Comparison of ENCODE assay signal across 2 fruit fly cellular contexts in genomic region chr3R:26030562-26030961, dm6.
A peak's percentile ranks its signal among the peaks of the same experiment; 100 is the strongest.
TF ChIP-seq lines count a peak whose summit lies in the region.

No protein-coding gene starts in this region.

- TF ChIP-seq CTCF in whole organism, embryonic (GFP tag; optimal IDR thresholded peaks at IDR 0.05; lab: Kevin White, UChicago), result no peak

TF ChIP-seq in whole organism, embryonic, 481 proteins besides CTCF, POLR2A, EP300 and RAD21 (continues in another document):
- TF ChIP-seq CG3838 (GFP tag; optimal IDR thresholded peaks at IDR 0.05; lab: Kevin White, UChicago) (no peak), Hand (GFP tag; optimal IDR thresholded peaks at IDR 0.05; lab: Kevin White, UChicago) (no peak), gcm (GFP tag; optimal IDR thresholded peaks at IDR 0.05; lab: Kevin White, UChicago) (peak; percentile 21), run (tag; optimal IDR thresholded peaks at IDR 0.05; lab: Kevin White, UChicago) (no peak), Ptx1 (GFP tag; IDR thresholded peaks at IDR 0.05; lab: Robert Waterston, UW) (no peak), chm (GFP tag; IDR thresholded peaks at IDR 0.05; lab: Robert Waterston, UW) (peak; percentile 44; the same call in 1 of the 2 replicates), Meics (GFP tag; optimal IDR thresholded peaks at IDR 0.05; lab: Kevin White, UChicago) (no peak), CG43689 (GFP tag; IDR thresholded peaks at IDR 0.05; lab: Robert Waterston, UW) (no peak), CG16815 (GFP tag; optimal IDR thresholded peaks at IDR 0.05; lab: Kevin White, UChicago) (no peak), CG4360 (GFP tag; IDR thresholded peaks at IDR 0.05; lab: Robert Waterston, UW) (0 out of 2 replicates have a peak, but pooled peaks have one; percentile 46), D (optimal IDR thresholded peaks at IDR 0.05; lab: Kevin White, UChicago) (no peak), D (GFP tag; optimal IDR thresholded peaks at IDR 0.05; lab: Kevin White, UChicago) (no peak), NC2α (GFP tag; optimal IDR thresholded peaks at IDR 0.05; lab: Kevin White, UChicago) (no peak), Sox100B (GFP tag; optimal IDR thresholded peaks at IDR 0.05; lab: Kevin White, UChicago) (no peak), H15 (GFP tag; IDR thresholded peaks at IDR 0.05; lab: Robert Waterston, UW) (no peak), cas (GFP tag; IDR thresholded peaks at IDR 0.05; lab: Robert Waterston, UW) (no peak), nom (GFP tag; optimal IDR thresholded peaks at IDR 0.05; lab: Kevin White, UChicago) (no peak), Myb (GFP tag; optimal IDR thresholded peaks at IDR 0.05; lab: Kevin White, UChicago) (no peak), ato (GFP tag; IDR thresholded peaks at IDR 0.05; lab: Robert Waterston, UW; ENCODE audit: partially characterized antibody) (no peak), CG14965 (GFP tag; optimal IDR thresholded peaks at IDR 0.05; lab: Kevin White, UChicago; ENCODE audit: borderline replicate concordance) (no peak), CG2129 (GFP tag; IDR thresholded peaks at IDR 0.05; lab: Robert Waterston, UW; ENCODE audit: partially characterized antibody) (no peak), CG8290 (GFP tag; optimal IDR thresholded peaks at IDR 0.05; lab: Kevin White, UChicago) (no peak), CG8290 (tag; optimal IDR thresholded peaks at IDR 0.05; lab: Kevin White, UChicago) (no peak), CG2199 (GFP tag; IDR thresholded peaks at IDR 0.05; lab: Robert Waterston, UW) (peak; percentile 57; the same call in 1 of the 3 replicates), pfk (GFP tag; optimal IDR thresholded peaks at IDR 0.05; lab: Kevin White, UChicago) (no peak), CG17359 (tag; optimal IDR thresholded peaks at IDR 0.05; lab: Kevin White, UChicago) (no peak), amos (GFP tag; IDR thresholded peaks at IDR 0.05; lab: Robert Waterston, UW; ENCODE audit: partially characterized antibody) (no peak), bab2 (GFP tag; optimal IDR thresholded peaks at IDR 0.05; lab: Kevin White, UChicago) (no peak), nau (GFP tag; optimal IDR thresholded peaks at IDR 0.05; lab: Kevin White, UChicago) (no peak), CG31441 (GFP tag; IDR thresholded peaks at IDR 0.05; lab: Robert Waterston, UW) (no peak), corto (GFP tag; optimal IDR thresholded peaks at IDR 0.05; lab: Kevin White, UChicago) (no peak), seq (GFP tag; IDR thresholded peaks at IDR 0.05; lab: Robert Waterston, UW) (no peak), lola (GFP tag; optimal IDR thresholded peaks at IDR 0.05; lab: Kevin White, UChicago) (no peak), CG34422 (GFP tag; IDR thresholded peaks at IDR 0.05; lab: Robert Waterston, UW) (no peak), cad (GFP tag; optimal IDR thresholded peaks at IDR 0.05; lab: Kevin White, UChicago) (peak; percentile 47), sisA (GFP tag; IDR thresholded peaks at IDR 0.05; lab: Robert Waterston, UW) (no peak), gro (GFP tag; optimal IDR thresholded peaks at IDR 0.05; lab: Kevin White, UChicago) (no peak), BtbVII (GFP tag; optimal IDR thresholded peaks at IDR 0.05; lab: Kevin White, UChicago) (no peak), CG8388 (GFP tag; optimal IDR thresholded peaks at IDR 0.05; lab: Kevin White, UChicago) (no peak), CG6813 (GFP tag; optimal IDR thresholded peaks at IDR 0.05; lab: Kevin White, UChicago) (no peak), ranshi (GFP tag; IDR thresholded peaks at IDR 0.05; lab: Robert Waterston, UW) (no peak), gfzf (GFP tag; optimal IDR thresholded peaks at IDR 0.05; lab: Kevin White, UChicago) (no peak), CG3065 (GFP tag; optimal IDR thresholded peaks at IDR 0.05; lab: Kevin White, UChicago) (no peak), salm (tag; optimal IDR thresholded peaks at IDR 0.05; lab: Kevin White, UChicago) (no peak), Taf1 (GFP tag; IDR thresholded peaks at IDR 0.05; lab: Robert Waterston, UW) (no peak), Awh (GFP tag; IDR thresholded peaks at IDR 0.05; lab: Robert Waterston, UW) (no peak), CG30403 (GFP tag; optimal IDR thresholded peaks at IDR 0.05; lab: Kevin White, UChicago) (no peak), H2.0 (GFP tag; IDR thresholded peaks at IDR 0.05; lab: Robert Waterston, UW) (no peak)

TF ChIP-seq in whole organism, prepupa, 60 proteins besides CTCF, POLR2A, EP300 and RAD21:
- TF ChIP-seq ss (GFP tag; optimal IDR thresholded peaks at IDR 0.05; lab: Kevin White, UChicago) (peak in 1 of 2 experiments; percentile 60), Sox102F (GFP tag; optimal IDR thresholded peaks at IDR 0.05; lab: Kevin White, UChicago) (no peak), fkh (GFP tag; optimal IDR thresholded peaks at IDR 0.05; lab: Kevin White, UChicago) (peak; percentile 23), fd85E (GFP tag; optimal IDR thresholded peaks at IDR 0.05; lab: Kevin White, UChicago) (no peak)
TF ChIP-seq in whole organism, prepupa: peak in this region for 2.
